Worm (Caenorhabditis elegans) whole organism, L4/young adult: ENCODE measurements around the gene tsp-11.

Experiments used
- W03F9.2 ChIP-seq: fragments of 150-350 bp; optimal IDR thresholded peaks from 2 replicates; lab custom pipeline; 2014; ENCODE audit warnings: missing biosample characterization, missing genetic modification characterization
- dao-5 ChIP-seq: sonication (generic microtip); optimal IDR thresholded peaks from 2 replicates; lab custom pipeline; 2016; ENCODE audit warnings: missing genotype, missing genetic modification characterization, moderate library complexity, missing compliant biosample characterization
- him-1 ChIP-seq: sonication (generic microtip); optimal IDR thresholded peaks from 2 replicates; lab custom pipeline; 2016; ENCODE audit warnings: missing genotype, missing genetic modification reagents, missing genetic modification characterization, missing compliant biosample characterization

DNA sequence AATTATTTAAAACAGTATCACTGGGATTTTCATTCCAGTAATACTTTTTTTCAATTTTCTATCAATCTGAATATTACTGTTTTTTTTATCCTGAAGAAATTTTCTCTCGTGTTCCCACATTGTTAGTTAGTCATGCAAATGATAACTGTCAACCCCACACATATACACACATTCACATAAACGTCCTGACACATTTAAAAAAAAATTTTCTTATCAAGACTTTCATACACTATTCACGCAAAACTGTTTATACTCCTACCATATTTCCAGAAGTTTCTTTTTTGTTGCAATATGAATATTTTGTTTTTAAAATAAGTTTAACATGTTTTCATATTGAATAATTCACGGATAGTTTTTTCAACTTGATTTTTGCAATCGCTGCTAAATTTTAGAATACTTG lies 45.5 kb downstream of the tsp-11 start:
- TF ChIP-seq him-1 (tag; lab: Kevin White, UChicago) (no peak), W03F9.2 (no peak), dao-5 (tag; lab: Kevin White, UChicago) (no peak)
